Worm (Caenorhabditis elegans): Measurements from ENCODE around the gene F02D8.1.

- TF ChIP-seq ets-7 (tag; optimal IDR thresholded peaks at IDR 0.05) (no peak), hmbx-1 (tag; optimal IDR thresholded peaks at IDR 0.05) (no peak), tbx-37 (GFP tag; conservative IDR thresholded peaks at IDR 0.05) (no peak)
These were observed 50.3 kb downstream of the F02D8.1 start, which contains the start of gene srg-55 for ce11 chrV:14928248-14928647.
